Fruit fly (Drosophila melanogaster) whole organism, embryonic: ENCODE results near the gene CG4338.

Experiments used
- Atf6 ChIP-seq: fragments of 200-800 bp; sonication (Bioruptor generic); IDR thresholded peaks from 2 replicates; pipeline ENCODE4 v1.3.6; 2022; ENCODE audit warnings: missing biosample characterization, missing genetic modification characterization
- BtbVII ChIP-seq: fragments of 200-800 bp; sonication (Bioruptor generic); optimal IDR thresholded peaks from 3 replicates; lab custom pipeline; 2017; ENCODE audit warnings: missing biosample characterization, mild to moderate bottlenecking, missing genetic modification characterization
- CG10565 ChIP-seq: fragments of 200-800 bp; sonication (Bioruptor generic); optimal IDR thresholded peaks from 3 replicates; lab custom pipeline; 2016; ENCODE audit warnings: missing biosample characterization, mild to moderate bottlenecking, missing genetic modification characterization
- CG10959 ChIP-seq: fragments of 200-800 bp; sonication (Bioruptor generic); IDR thresholded peaks from 2 replicates; pipeline ENCODE4 v1.3.6; 2022; ENCODE audit warnings: missing biosample characterization, missing genetic modification characterization
- CG10979 ChIP-seq: fragments of 200-800 bp; sonication (Bioruptor generic); optimal IDR thresholded peaks from 2 replicates; lab custom pipeline; 2018; ENCODE audit warnings: missing biosample characterization, mild to moderate bottlenecking, missing genetic modification characterization, moderate library complexity
- CG12071 ChIP-seq: fragments of 200-800 bp; sonication (Bioruptor generic); optimal IDR thresholded peaks from 3 replicates; lab custom pipeline; 2018; ENCODE audit warnings: missing biosample characterization, mild to moderate bottlenecking, missing genetic modification characterization
- CG12104 ChIP-seq: fragments of 200-800 bp; sonication (Bioruptor generic); optimal IDR thresholded peaks from 3 replicates; lab custom pipeline; 2016; ENCODE audit warnings: missing biosample characterization, missing genetic modification characterization
- CG14860 ChIP-seq: fragments of 200-800 bp; sonication (Bioruptor generic); IDR thresholded peaks from 3 replicates; pipeline ENCODE4 v1.3.6; 2022; ENCODE audit warnings: missing biosample characterization, missing genetic modification characterization; ENCODE audit not compliant: partially characterized antibody
- CG15269 ChIP-seq: fragments of 200-800 bp; sonication (Bioruptor generic); optimal IDR thresholded peaks from 2 replicates; lab custom pipeline; 2018; ENCODE audit warnings: missing biosample characterization, mild to moderate bottlenecking, missing genetic modification characterization, moderate library complexity
- CG17568 ChIP-seq: fragments of 200-800 bp; sonication (Bioruptor generic); optimal IDR thresholded peaks from 2 replicates; lab custom pipeline; 2018; ENCODE audit warnings: missing biosample characterization, mild to moderate bottlenecking, missing genetic modification characterization, moderate library complexity
- CG1792 ChIP-seq: fragments of 200-800 bp; sonication (Bioruptor generic); optimal IDR thresholded peaks from 2 replicates; lab custom pipeline; 2016; ENCODE audit warnings: missing biosample characterization, missing genetic modification characterization
- CG18011 ChIP-seq: fragments of 200-800 bp; sonication (Bioruptor generic); optimal IDR thresholded peaks from 2 replicates; lab custom pipeline; 2017; ENCODE audit warnings: missing biosample characterization, missing genetic modification characterization, mild to moderate bottlenecking, moderate library complexity, missing genotype
- CG2202 ChIP-seq: fragments of 200-800 bp; sonication (Bioruptor generic); optimal IDR thresholded peaks from 2 replicates; lab custom pipeline; 2018; ENCODE audit warnings: missing biosample characterization, mild to moderate bottlenecking, missing genetic modification characterization
- CG2889 ChIP-seq: fragments of 200-800 bp; sonication (Bioruptor generic); IDR thresholded peaks from 3 replicates; pipeline ENCODE4 v1.3.6; 2022; ENCODE audit warnings: missing biosample characterization, missing genetic modification characterization
- CG6765 ChIP-seq: fragments of 200-800 bp; sonication (Bioruptor generic); optimal IDR thresholded peaks from 3 replicates; lab custom pipeline; 2017; ENCODE audit warnings: missing biosample characterization, mild to moderate bottlenecking, missing genetic modification characterization
- CTCF ChIP-seq: fragments of 200-800 bp; sonication (Bioruptor generic); optimal IDR thresholded peaks from 2 replicates; lab custom pipeline; 2017; ENCODE audit warnings: missing biosample characterization, mild to moderate bottlenecking, missing genetic modification characterization, moderate library complexity
- Camta ChIP-seq: fragments of 200-800 bp; sonication (Bioruptor generic); optimal IDR thresholded peaks from 2 replicates; lab custom pipeline; 2016; ENCODE audit warnings: missing biosample characterization, missing genetic modification characterization
- CkIIα-i1 ChIP-seq: fragments of 200-800 bp; sonication (Bioruptor generic); IDR thresholded peaks from 2 replicates; pipeline ENCODE4 v1.3.6; 2022; ENCODE audit warnings: missing biosample characterization, missing genetic modification characterization
- D ChIP-seq, 2 experiments: fragments of 200-800 bp in 1 of 2; fragments of >200 bp in 1 of 2; sonication (Bioruptor generic) in 1 of 2; optimal IDR thresholded peaks; 2 replicates in 1 of 2; 3 replicates in 1 of 2; lab custom pipeline; 2017; ENCODE audit warnings: mild to moderate bottlenecking in 1 of 2, missing biosample characterization in 1 of 2, missing genetic modification characterization in 1 of 2, missing genetic modification reagents in 1 of 2
- Dek ChIP-seq: fragments of 200-800 bp; sonication (Bioruptor generic); optimal IDR thresholded peaks from 3 replicates; lab custom pipeline; 2019; ENCODE audit warnings: missing biosample characterization, mild to moderate bottlenecking, missing genetic modification characterization, moderate library complexity
- Ets97D ChIP-seq: fragments of 200-800 bp; sonication (Bioruptor generic); optimal IDR thresholded peaks from 3 replicates; lab custom pipeline; 2016; ENCODE audit warnings: missing biosample characterization, missing genetic modification characterization
- Hmr ChIP-seq: fragments of 200-800 bp; sonication (Bioruptor generic); optimal IDR thresholded peaks from 3 replicates; lab custom pipeline; 2017; ENCODE audit warnings: mild to moderate bottlenecking, missing biosample characterization, missing genetic modification reagents, missing genetic modification characterization
- Hr39 ChIP-seq: fragments of >200 bp; optimal IDR thresholded peaks from 2 replicates; lab custom pipeline; 2017
- NC2β ChIP-seq: fragments of 200-800 bp; sonication (Bioruptor generic); optimal IDR thresholded peaks from 2 replicates; lab custom pipeline; 2016; ENCODE audit warnings: missing biosample characterization, missing genetic modification characterization
- Oli ChIP-seq: fragments of 200-800 bp; sonication (Bioruptor generic); optimal IDR thresholded peaks from 2 replicates; lab custom pipeline; 2018; ENCODE audit warnings: missing biosample characterization, mild to moderate bottlenecking, missing genetic modification characterization, moderate library complexity
- Sry-δ ChIP-seq: fragments of 200-800 bp; sonication (Bioruptor generic); optimal IDR thresholded peaks from 2 replicates; lab custom pipeline; 2016; ENCODE audit warnings: missing biosample characterization, missing genetic modification characterization
- Trl ChIP-seq, 3 experiments: fragments of >200 bp in 2 of 3; fragments of 200-800 bp in 1 of 3; sonication (Bioruptor generic) in 1 of 3; optimal IDR thresholded peaks; 2 replicates in 1 of 3; 3 replicates in 2 of 3; lab custom pipeline; 2016 to 2017; ENCODE audit warnings: missing biosample characterization in 1 of 3, missing genetic modification characterization in 1 of 3
- br ChIP-seq: fragments of >200 bp; optimal IDR thresholded peaks from 2 replicates; lab custom pipeline; 2017
- caup ChIP-seq: fragments of 200-800 bp; sonication (Bioruptor generic); optimal IDR thresholded peaks from 3 replicates; lab custom pipeline; 2017; ENCODE audit warnings: missing biosample characterization, mild to moderate bottlenecking, missing genetic modification characterization, moderate library complexity; ENCODE audit not compliant: severe bottlenecking
- corto ChIP-seq: fragments of 200-800 bp; sonication (Bioruptor generic); optimal IDR thresholded peaks from 2 replicates; lab custom pipeline; 2016; ENCODE audit warnings: missing biosample characterization, mild to moderate bottlenecking, missing genetic modification characterization, moderate library complexity
- fu2 ChIP-seq: fragments of 200-800 bp; sonication (Bioruptor generic); optimal IDR thresholded peaks from 2 replicates; lab custom pipeline; 2016; ENCODE audit warnings: missing biosample characterization, missing genetic modification characterization
- gfzf ChIP-seq: fragments of 200-800 bp; sonication (Bioruptor generic); optimal IDR thresholded peaks from 2 replicates; lab custom pipeline; 2016; ENCODE audit warnings: missing biosample characterization, mild to moderate bottlenecking, missing genetic modification characterization, moderate library complexity
- hkb ChIP-seq, 2 experiments: fragments of 200-800 bp in 1 of 2; fragments of >200 bp in 1 of 2; sonication (Bioruptor generic) in 1 of 2; IDR thresholded peaks in 1 of 2; optimal IDR thresholded peaks in 1 of 2; 2 replicates each; pipeline versions ENCODE4 v1.3.6 to Lab custom; 2017 to 2022; ENCODE audit warnings: missing biosample characterization in 1 of 2, missing genetic modification characterization in 1 of 2
- lola ChIP-seq, 3 experiments: fragments of >200 bp in 2 of 3; fragments of 200-800 bp in 1 of 3; sonication (Bioruptor generic) in 1 of 3; optimal IDR thresholded peaks; 2 replicates each; lab custom pipeline; 2017 to 2019; ENCODE audit warnings: missing biosample characterization in 3 of 3, missing genetic modification characterization in 3 of 3, mild to moderate bottlenecking in 1 of 3, moderate library complexity in 1 of 3
- luna ChIP-seq: fragments of 200-800 bp; sonication (Bioruptor generic); optimal IDR thresholded peaks from 2 replicates; lab custom pipeline; 2016; ENCODE audit warnings: missing biosample characterization, missing genetic modification characterization
- nau ChIP-seq: fragments of 200-800 bp; sonication (Bioruptor generic); optimal IDR thresholded peaks from 3 replicates; lab custom pipeline; 2017; ENCODE audit warnings: missing biosample characterization, mild to moderate bottlenecking, missing genetic modification characterization, missing genetic modification reagents
- nerfin-1 ChIP-seq: fragments of 200-800 bp; sonication (Bioruptor generic); optimal IDR thresholded peaks from 3 replicates; lab custom pipeline; 2019; ENCODE audit warnings: missing biosample characterization, mild to moderate bottlenecking, missing genetic modification characterization, moderate library complexity
- nerfin-2 ChIP-seq: fragments of 200-800 bp; sonication (Bioruptor generic); IDR thresholded peaks from 2 replicates; pipeline ENCODE4 v1.3.6; 2022; ENCODE audit warnings: missing biosample characterization, missing genetic modification characterization; ENCODE audit not compliant: partially characterized antibody
- nmo ChIP-seq: fragments of 200-800 bp; sonication (Bioruptor generic); optimal IDR thresholded peaks from 2 replicates; lab custom pipeline; 2018; ENCODE audit warnings: missing biosample characterization, mild to moderate bottlenecking, missing genetic modification characterization, moderate library complexity
- org-1 ChIP-seq: fragments of 200-800 bp; sonication (Bioruptor generic); optimal IDR thresholded peaks from 2 replicates; lab custom pipeline; 2017; ENCODE audit warnings: missing biosample characterization, missing genetic modification characterization
- pum ChIP-seq: fragments of 200-800 bp; sonication (Bioruptor generic); optimal IDR thresholded peaks from 2 replicates; lab custom pipeline; 2016; ENCODE audit warnings: missing biosample characterization, missing genetic modification characterization
- sisA ChIP-seq: fragments of 200-800 bp; sonication (Bioruptor generic); IDR thresholded peaks from 2 replicates; pipeline ENCODE4 v1.3.6; 2022; ENCODE audit warnings: missing biosample characterization, missing genetic modification characterization
- so ChIP-seq: fragments of 200-800 bp; sonication (Bioruptor generic); IDR thresholded peaks from 3 replicates; pipeline ENCODE4 v1.3.6; 2022; ENCODE audit warnings: missing biosample characterization, missing genetic modification characterization
- sug ChIP-seq: fragments of 200-800 bp; optimal IDR thresholded peaks from 2 replicates; lab custom pipeline; 2019; ENCODE audit warnings: missing biosample characterization, mild to moderate bottlenecking, missing genetic modification characterization, moderate library complexity
- unc-4 ChIP-seq: fragments of 200-800 bp; sonication (Bioruptor generic); IDR thresholded peaks from 2 replicates; pipeline ENCODE4 v1.3.6; 2022; ENCODE audit warnings: missing biosample characterization, missing genetic modification characterization; ENCODE audit not compliant: partially characterized antibody
- vnd ChIP-seq: fragments of 200-800 bp; sonication (Bioruptor generic); IDR thresholded peaks from 3 replicates; pipeline ENCODE4 v1.3.6; 2022; ENCODE audit warnings: missing biosample characterization, missing genetic modification characterization; ENCODE audit not compliant: partially characterized antibody
- wek ChIP-seq: fragments of 200-800 bp; sonication (Bioruptor generic); optimal IDR thresholded peaks from 3 replicates; lab custom pipeline; 2018; ENCODE audit warnings: missing biosample characterization, mild to moderate bottlenecking, missing genetic modification characterization, moderate library complexity

The CG4338 gene

DNA sequence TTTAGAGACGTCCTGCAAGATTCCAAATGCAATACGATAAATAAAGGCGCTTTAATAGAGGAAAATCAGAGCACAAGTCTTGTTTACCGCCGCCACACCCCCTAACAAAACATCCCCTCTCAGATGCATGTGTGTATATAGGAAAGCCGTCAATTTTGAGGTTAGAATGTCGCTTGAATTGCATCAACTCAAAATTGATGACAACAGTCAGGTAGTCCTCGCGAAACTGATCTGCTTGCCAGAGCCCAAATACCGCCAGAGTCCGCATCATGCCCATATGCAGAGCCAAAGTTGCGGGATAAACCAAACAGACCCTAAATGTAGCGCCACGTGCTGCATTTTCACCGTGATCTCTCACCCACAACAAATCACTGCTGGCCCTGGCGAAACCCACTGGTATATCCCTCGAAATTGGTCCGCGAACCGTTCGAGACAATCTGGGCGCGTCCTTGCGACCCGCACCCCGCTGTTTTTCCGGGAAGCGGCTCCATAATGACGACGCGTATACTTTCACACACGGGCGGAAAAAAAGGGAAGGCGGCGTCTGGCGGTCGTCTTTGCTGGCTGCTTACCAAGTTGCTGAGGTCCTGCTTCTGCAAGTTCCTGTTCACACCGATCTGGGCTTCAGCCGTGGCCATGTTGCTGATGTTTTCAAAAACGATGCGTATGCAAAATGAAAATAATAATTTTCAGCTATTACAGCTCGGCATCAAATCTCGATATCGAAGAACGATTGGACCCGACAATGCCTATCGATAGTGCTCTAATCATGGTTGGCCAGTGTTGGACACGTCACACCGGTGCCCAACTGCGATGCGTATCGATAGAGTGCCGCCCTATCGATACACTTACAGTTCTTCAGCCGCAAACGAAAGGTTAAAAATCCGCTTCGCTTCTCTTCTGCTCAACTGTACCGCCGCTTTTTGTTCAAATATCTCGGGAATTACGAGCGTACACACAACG lies 12.3 kb upstream of the CG4338 start, which contains the start of the genes eIF2gamma and Set (continued):
- no peak for TF ChIP-seq CG2889 (GFP tag; lab: Robert Waterston, UW)
- TF ChIP-seq fu2 = peak; percentile 33
- TF ChIP-seq br (lab: Kevin White, UChicago) = no peak
- TF ChIP-seq BtbVII = no peak
- no peak for TF ChIP-seq Trl (optimal IDR thresholded peaks at IDR 0.05; lab: Kevin White, UChicago)
- peak; percentile 40 for TF ChIP-seq Trl (GFP tag; optimal IDR thresholded peaks at IDR 0.05; lab: Kevin White, UChicago)
- TF ChIP-seq luna (GFP tag; lab: Kevin White, UChicago) = no peak
- TF ChIP-seq sisA (GFP tag; lab: Robert Waterston, UW) = no peak
- TF ChIP-seq CG10959 = peak; percentile 24; the same call in 1 of the 2 replicates
- TF ChIP-seq caup (GFP tag; lab: Kevin White, UChicago) = no peak
- no peak for TF ChIP-seq Hmr (GFP tag; lab: Kevin White, UChicago)
- no peak for TF ChIP-seq CG2202
- TF ChIP-seq CkIIα-i1 (GFP tag; lab: Robert Waterston, UW) = no peak
- TF ChIP-seq D (optimal IDR thresholded peaks at IDR 0.05; lab: Kevin White, UChicago) = peak; percentile 43
- no peak for TF ChIP-seq D (GFP tag; optimal IDR thresholded peaks at IDR 0.05; lab: Kevin White, UChicago)
- TF ChIP-seq sug = no peak
- no peak for TF ChIP-seq CG6765 (GFP tag; lab: Kevin White, UChicago)
- TF ChIP-seq lola (GFP tag; optimal IDR thresholded peaks at IDR 0.05; lab: Kevin White, UChicago) = no peak
- TF ChIP-seq Ets97D (GFP tag; lab: Kevin White, UChicago) = peak; percentile 77
- TF ChIP-seq gfzf (GFP tag; lab: Kevin White, UChicago) = peak; percentile 22
- no peak for TF ChIP-seq CG15269 (tag; lab: Kevin White, UChicago)
- peak; percentile 10 for TF ChIP-seq CG10979 (tag; lab: Kevin White, UChicago)
- peak; percentile 2 for TF ChIP-seq NC2β (GFP tag; lab: Kevin White, UChicago)
- TF ChIP-seq unc-4 (GFP tag; lab: Robert Waterston, UW) = peak; percentile 96
- no peak for TF ChIP-seq Camta
- TF ChIP-seq CG14860 (GFP tag; lab: Robert Waterston, UW) = peak; percentile 96
- TF ChIP-seq Dek = no peak
- no peak for TF ChIP-seq org-1 (GFP tag; lab: Kevin White, UChicago)
- TF ChIP-seq nau = no peak
- TF ChIP-seq CG18011 = no peak
- no peak for TF ChIP-seq hkb (optimal IDR thresholded peaks at IDR 0.05; lab: Kevin White, UChicago)
- no peak for TF ChIP-seq hkb (GFP tag; IDR thresholded peaks at IDR 0.05; lab: Robert Waterston, UW)
- no peak for TF ChIP-seq CG10565 (GFP tag; lab: Kevin White, UChicago)
- TF ChIP-seq Oli (tag; lab: Kevin White, UChicago) = no peak
- peak; percentile 96 for TF ChIP-seq vnd
- no peak for TF ChIP-seq CG1792 (GFP tag; lab: Kevin White, UChicago)
- TF ChIP-seq CTCF (GFP tag; lab: Kevin White, UChicago) = no peak
- 0 out of 2 replicates have a peak, but pooled peaks have one; percentile 42 for TF ChIP-seq Atf6 (GFP tag; lab: Robert Waterston, UW)
- TF ChIP-seq Sry-δ (GFP tag; lab: Kevin White, UChicago) = peak; percentile 92
- no peak for TF ChIP-seq CG12071 (GFP tag; lab: Kevin White, UChicago)
- no peak for TF ChIP-seq wek (GFP tag; lab: Kevin White, UChicago)
- TF ChIP-seq CG17568 = no peak
- no peak for TF ChIP-seq Hr39 (lab: Kevin White, UChicago)
- no peak for TF ChIP-seq CG12104
- TF ChIP-seq nerfin-1 (tag; lab: Kevin White, UChicago) = peak; percentile 58
- peak; percentile 98 for TF ChIP-seq nerfin-2 (GFP tag; lab: Robert Waterston, UW)
- TF ChIP-seq pum = no peak
- peak; percentile 54 for TF ChIP-seq nmo (GFP tag; lab: Kevin White, UChicago)
- no peak for TF ChIP-seq corto (GFP tag; lab: Kevin White, UChicago)
- TF ChIP-seq so (GFP tag; lab: Robert Waterston, UW) = no peak
